Fruit fly (Drosophila melanogaster): ENCODE results near the gene Jon99Fi.
A peak's percentile ranks its signal among the peaks of the same experiment; 100 is the strongest.

The Jon99Fi gene

DNA sequence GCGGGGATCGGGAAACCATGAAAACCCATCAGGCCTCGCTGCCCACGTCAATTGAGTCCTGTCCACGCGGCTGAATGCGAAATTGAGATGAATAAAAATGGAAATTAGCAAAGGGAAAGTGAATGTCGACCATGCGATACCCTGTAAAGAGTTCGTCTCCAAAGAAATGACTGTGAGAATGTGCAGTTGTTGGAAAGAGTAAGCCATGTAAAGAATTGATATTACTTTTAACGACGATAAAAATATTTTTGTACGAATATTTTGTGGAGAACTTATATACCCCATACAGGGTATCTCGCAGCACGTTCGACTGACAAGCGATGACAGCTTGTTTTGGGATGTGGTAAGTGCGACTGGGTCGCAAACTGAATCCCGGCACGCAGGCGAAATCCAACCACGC is 12.4 kb downstream of the Jon99Fi start (continued):
- peak; percentile 78 for TF ChIP-seq Hr4 (GFP tag; optimal IDR thresholded peaks at IDR 0.05)
- TF ChIP-seq CG10631 (GFP tag; optimal IDR thresholded peaks at IDR 0.05): peak; percentile 62
- TF ChIP-seq fkh (GFP tag; optimal IDR thresholded peaks at IDR 0.05): no peak
- TF ChIP-seq achi (GFP tag; optimal IDR thresholded peaks at IDR 0.05): peak; percentile 66
- peak; percentile 72 for TF ChIP-seq topi (GFP tag; optimal IDR thresholded peaks at IDR 0.05)
- peak; percentile 28 for TF ChIP-seq CG8319 (GFP tag; optimal IDR thresholded peaks at IDR 0.05)
- no peak for TF ChIP-seq dac (GFP tag; optimal IDR thresholded peaks at IDR 0.05)
- TF ChIP-seq fd85E (GFP tag; optimal IDR thresholded peaks at IDR 0.05): no peak
- peak; percentile 76 for TF ChIP-seq Met (GFP tag; optimal IDR thresholded peaks at IDR 0.05)
- TF ChIP-seq Ets96B (tag; optimal IDR thresholded peaks at IDR 0.05): no peak
- peak; percentile 26 for TF ChIP-seq CG8632 (GFP tag; optimal IDR thresholded peaks at IDR 0.05)
- peak; percentile 21 for TF ChIP-seq CG16779 (tag; optimal IDR thresholded peaks at IDR 0.05)
- TF ChIP-seq acj6 (GFP tag; optimal IDR thresholded peaks at IDR 0.05): peak; percentile 69
- TF ChIP-seq eg (GFP tag; IDR thresholded peaks at IDR 0.05): peak; percentile 76
- peak; percentile 70 for TF ChIP-seq CG6792 (GFP tag; optimal IDR thresholded peaks at IDR 0.05)
- TF ChIP-seq esn (GFP tag; optimal IDR thresholded peaks at IDR 0.05): no peak
- TF ChIP-seq CG4318 (GFP tag; optimal IDR thresholded peaks at IDR 0.05): peak; percentile 52
- no peak for TF ChIP-seq Eip93F (GFP tag; optimal IDR thresholded peaks at IDR 0.05)
- TF ChIP-seq CG1621 (tag; optimal IDR thresholded peaks at IDR 0.05): peak; percentile 55
- TF ChIP-seq Eip75B (GFP tag; optimal IDR thresholded peaks at IDR 0.05): peak; percentile 63
- TF ChIP-seq pdm3 (GFP tag; optimal IDR thresholded peaks at IDR 0.05): peak; percentile 60
- peak; percentile 66 for TF ChIP-seq OdsH (GFP tag; optimal IDR thresholded peaks at IDR 0.05)
- TF ChIP-seq CG11902 (GFP tag; optimal IDR thresholded peaks at IDR 0.05): peak; percentile 52
- TF ChIP-seq CG31627 (GFP tag; optimal IDR thresholded peaks at IDR 0.05): peak; percentile 83
- TF ChIP-seq Ets21C (GFP tag; optimal IDR thresholded peaks at IDR 0.05): peak; percentile 63
- peak; percentile 40 for TF ChIP-seq CG6276 (GFP tag; optimal IDR thresholded peaks at IDR 0.05)
- peak; percentile 62 for TF ChIP-seq Smox (GFP tag; optimal IDR thresholded peaks at IDR 0.05)
- TF ChIP-seq CG3919 (GFP tag; optimal IDR thresholded peaks at IDR 0.05): peak; percentile 76
- TF ChIP-seq CG6808 (GFP tag; optimal IDR thresholded peaks at IDR 0.05): peak; percentile 43
- TF ChIP-seq CG11762 (GFP tag; optimal IDR thresholded peaks at IDR 0.05; ENCODE audit: insufficient read depth): peak; percentile 25
- peak; percentile 30 for TF ChIP-seq Blimp-1 (GFP tag; optimal IDR thresholded peaks at IDR 0.05)
- no peak for TF ChIP-seq Hr38 (GFP tag; optimal IDR thresholded peaks at IDR 0.05)
- no peak for TF ChIP-seq CG6854 (GFP tag; optimal IDR thresholded peaks at IDR 0.05)
- peak; percentile 38 for TF ChIP-seq spab (GFP tag; optimal IDR thresholded peaks at IDR 0.05)
- TF ChIP-seq Gug (GFP tag; IDR thresholded peaks at IDR 0.05): peak; percentile 53; the same call in 1 of the 2 replicates
- TF ChIP-seq Sox15 (GFP tag; optimal IDR thresholded peaks at IDR 0.05): peak; percentile 48
- TF ChIP-seq net (GFP tag; optimal IDR thresholded peaks at IDR 0.05): peak; percentile 47
- peak; percentile 16 for TF ChIP-seq CG9139 (GFP tag; optimal IDR thresholded peaks at IDR 0.05)
- peak; percentile 56 for TF ChIP-seq CG10669 (GFP tag; optimal IDR thresholded peaks at IDR 0.05)
- TF ChIP-seq CG32006 (GFP tag; optimal IDR thresholded peaks at IDR 0.05): peak; percentile 73
- peak; percentile 68 for TF ChIP-seq Sox14 (GFP tag; optimal IDR thresholded peaks at IDR 0.05)

DNA sequence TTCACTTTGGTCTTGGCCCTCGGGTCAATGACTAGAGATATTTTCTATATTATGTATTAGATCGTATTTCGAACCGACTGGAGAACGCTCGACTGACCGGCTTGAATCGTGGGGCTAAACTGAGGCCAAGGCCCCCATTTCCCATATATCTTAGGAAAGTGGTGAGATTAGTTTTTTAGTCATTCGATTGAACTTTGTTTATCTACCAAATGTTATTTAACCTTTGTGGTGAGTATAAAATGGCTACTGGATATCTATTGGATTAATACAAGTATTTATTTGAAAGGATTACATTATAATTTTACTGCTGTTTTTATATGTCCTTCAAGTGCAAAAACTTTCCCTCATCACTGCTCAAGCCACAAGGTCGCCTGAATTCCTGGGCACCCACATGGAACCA is 14.6 kb downstream of the Jon99Fi start, which contains the start of gene CG31371:
TSS of gene CG31371 (minus strand) at position 101 of the 400 bp plus-strand sequence.
- no peak for TF ChIP-seq net (GFP tag; optimal IDR thresholded peaks at IDR 0.05)
- no peak for TF ChIP-seq CG6163 (GFP tag; IDR thresholded peaks at IDR 0.05)
- no peak for TF ChIP-seq fkh (GFP tag; optimal IDR thresholded peaks at IDR 0.05)

Measured in whole organism, prepupa.